Fruit fly (Drosophila melanogaster) Kc167 (cell line): ENCODE measurements around the gene osp.

ENCODE experiments used
- Myc ChIP-seq: fragments of >200 bp; optimal IDR thresholded peaks from 2 replicates; lab custom pipeline; 2017; ENCODE audit warnings: missing external identifiers
- Sin3A ChIP-seq: fragments of >200 bp; optimal IDR thresholded peaks from 2 replicates; lab custom pipeline; 2018; ENCODE audit warnings: missing external identifiers
- h ChIP-seq: fragments of >200 bp; optimal IDR thresholded peaks from 3 replicates; lab custom pipeline; 2018; ENCODE audit warnings: missing external identifiers
- psq ChIP-seq: fragments of >200 bp; optimal IDR thresholded peaks from 2 replicates; lab custom pipeline; 2017; ENCODE audit warnings: missing external identifiers

DNA sequence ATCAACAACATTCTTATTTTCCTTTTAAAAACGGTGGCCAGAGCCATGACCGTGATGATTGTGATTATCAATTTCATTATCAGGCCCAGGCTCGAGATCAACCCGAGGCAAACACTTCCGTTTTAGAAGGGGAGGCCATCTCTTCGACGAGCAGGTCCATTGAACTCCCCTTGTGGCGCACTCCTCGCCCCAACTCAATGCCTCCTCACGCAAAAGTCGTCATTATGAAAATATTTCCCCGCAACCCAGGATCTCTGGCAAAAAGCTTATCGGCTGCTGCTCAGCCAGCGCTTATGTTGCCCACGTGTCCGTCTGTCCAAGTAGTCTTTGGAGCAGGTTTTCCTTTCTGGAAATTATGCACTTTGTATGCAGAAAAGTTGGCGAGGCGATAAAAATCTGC lies 56.3 kb downstream of the osp start:
- TF ChIP-seq psq (no peak), Sin3A (lab: Kevin White, UChicago) (no peak), h (lab: Kevin White, UChicago) (no peak), Myc (lab: Kevin White, UChicago) (no peak)
